ENCODE assay signal across 2 worm cellular contexts in genomic region chrX:9560931-9561330, ce11.
A peak's percentile ranks its signal among the peaks of the same experiment; 100 is the strongest.
TF ChIP-seq lines count a peak whose summit lies in the region.

No protein-coding gene starts in this region.

TF ChIP-seq in whole organism, L1 larva, 84 proteins besides CTCF, POLR2A, EP300 and RAD21 (continued from another document):
- TF ChIP-seq grh-1 (GFP tag; IDR thresholded peaks at IDR 0.05; lab: Robert Waterston, UW) (no peak), nhr-28 (tag; optimal IDR thresholded peaks at IDR 0.05; lab: Kevin White, UChicago) (no peak), snu-23 (GFP tag; optimal IDR thresholded peaks at IDR 0.05; lab: Kevin White, UChicago) (peak; percentile 17), ceh-82 (tag; optimal IDR thresholded peaks at IDR 0.05; lab: Kevin White, UChicago) (no peak), nhr-90 (tag; optimal IDR thresholded peaks at IDR 0.05; lab: Kevin White, UChicago; ENCODE audit: poor library complexity) (peak; percentile 52), nhr-47 (tag; optimal IDR thresholded peaks at IDR 0.05; lab: Kevin White, UChicago) (peak; percentile 27), nhr-20 (tag; optimal IDR thresholded peaks at IDR 0.05; lab: Kevin White, UChicago) (peak; percentile 34), unc-98 (GFP tag; IDR thresholded peaks at IDR 0.05; lab: Robert Waterston, UW) (no peak), F16B12.6 (tag; optimal IDR thresholded peaks at IDR 0.05; lab: Kevin White, UChicago) (no peak), efl-3 (GFP tag; optimal IDR thresholded peaks at IDR 0.05; lab: Kevin White, UChicago) (no peak), egl-13 (tag; optimal IDR thresholded peaks at IDR 0.05; lab: Kevin White, UChicago) (no peak), jun-1 (tag; optimal IDR thresholded peaks at IDR 0.05; lab: Kevin White, UChicago) (no peak), alr-1 (tag; optimal IDR thresholded peaks at IDR 0.05; lab: Kevin White, UChicago; ENCODE audit: borderline replicate concordance) (no peak), unc-86 (tag; optimal IDR thresholded peaks at IDR 0.05; lab: Kevin White, UChicago) (no peak), egl-27 (tag; optimal IDR thresholded peaks at IDR 0.05; lab: Kevin White, UChicago) (no peak), lin-14 (GFP tag; optimal IDR thresholded peaks at IDR 0.05; lab: Kevin White, UChicago) (peak; percentile 7), nhr-84 (tag; optimal IDR thresholded peaks at IDR 0.05; lab: Kevin White, UChicago) (no peak), ces-1 (GFP tag; optimal IDR thresholded peaks at IDR 0.05; lab: Kevin White, UChicago) (no peak), C16A3.4 (tag; optimal IDR thresholded peaks at IDR 0.05; lab: Kevin White, UChicago) (no peak), mdl-1 (tag; optimal IDR thresholded peaks at IDR 0.05; lab: Kevin White, UChicago) (no peak), zip-4 (GFP tag; optimal IDR thresholded peaks at IDR 0.05; lab: Kevin White, UChicago) (no peak), dsc-1 (tag; optimal IDR thresholded peaks at IDR 0.05; lab: Kevin White, UChicago) (peak; percentile 7), tlp-1 (tag; optimal IDR thresholded peaks at IDR 0.05; lab: Kevin White, UChicago) (no peak), tbx-2 (tag; optimal IDR thresholded peaks at IDR 0.05; lab: Kevin White, UChicago) (no peak), nhr-12 (tag; optimal IDR thresholded peaks at IDR 0.05; lab: Kevin White, UChicago) (no peak), fos-1 (tag; optimal IDR thresholded peaks at IDR 0.05; lab: Kevin White, UChicago) (no peak), nhr-19 (GFP tag; conservative IDR thresholded peaks at IDR 0.05; lab: Robert Waterston, UW) (peak; percentile 54), rnt-1 (tag; optimal IDR thresholded peaks at IDR 0.05; lab: Kevin White, UChicago) (peak; percentile 56), isw-1 (GFP tag; IDR thresholded peaks at IDR 0.05; lab: Robert Waterston, UW) (no peak)
TF ChIP-seq in whole organism, L1 larva: peak in this region for 13.

TF ChIP-seq in whole organism, young adult, 124 proteins besides CTCF, POLR2A, EP300 and RAD21 (continued from another document):
- TF ChIP-seq let-607 (tag; optimal IDR thresholded peaks at IDR 0.05; lab: Kevin White, UChicago) (peak in 1 of 2 experiments; percentile 8), snpc-1.1 (tag; optimal IDR thresholded peaks at IDR 0.05; lab: Kevin White, UChicago; ENCODE audit: insufficient read depth) (peak; percentile 36), nhr-120 (GFP tag; IDR thresholded peaks at IDR 0.05; lab: Robert Waterston, UW) (no peak), ama-1 (optimal IDR thresholded peaks at IDR 0.05; lab: Kevin White, UChicago) (no peak), ama-1 (GFP tag; optimal IDR thresholded peaks at IDR 0.05; lab: Kevin White, UChicago) (peak in 1 of 2 experiments; percentile 40), cebp-2 (GFP tag; IDR thresholded peaks at IDR 0.05; lab: Robert Waterston, UW) (0 out of 2 replicates have a peak, but pooled peaks have one; percentile 56), cebp-1 (GFP tag; IDR thresholded peaks at IDR 0.05; lab: Robert Waterston, UW) (no peak), cebp-1 (tag; optimal IDR thresholded peaks at IDR 0.05; lab: Kevin White, UChicago) (peak; percentile 54), ztf-25 (GFP tag; IDR thresholded peaks at IDR 0.05; lab: Robert Waterston, UW) (peak; percentile 74; the same call in 1 of the 2 replicates), fkh-3 (tag; optimal IDR thresholded peaks at IDR 0.05; lab: Kevin White, UChicago) (no peak), repo-1 (tag; optimal IDR thresholded peaks at IDR 0.05; lab: Kevin White, UChicago) (peak; percentile 42)
